Fruit fly (Drosophila melanogaster): ENCODE results near the gene CG9578.
A peak's percentile ranks its signal among the peaks of the same experiment; 100 is the strongest.
"Not testable (repeated sequence)": the region's sequence is repeated elsewhere in the genome, so short reads cannot be mapped to it uniquely, and the experiment has no call there.

The CG9578 gene

DNA sequence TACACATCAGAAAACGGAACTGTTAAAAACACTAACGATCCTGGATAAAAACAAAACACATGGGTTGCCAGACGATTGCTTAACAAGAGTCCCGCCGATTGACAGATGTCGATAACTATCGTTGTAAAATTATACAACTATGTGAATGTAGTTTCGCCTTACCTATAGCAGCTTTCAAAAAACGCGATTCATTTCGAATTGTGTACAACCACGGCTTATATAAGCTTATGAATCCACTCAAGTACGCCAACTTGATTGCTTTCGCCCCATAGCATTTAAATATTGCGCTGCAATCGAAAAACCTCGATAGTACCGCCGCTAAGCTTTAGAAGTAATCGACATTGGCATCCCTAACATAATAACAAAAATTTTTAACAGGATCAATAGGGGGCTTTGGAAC is at the start of gene CG9578, which contains the start of gene CG9581:
TSS of gene CG9578 (plus strand) at position 325 of the 400 bp plus-strand sequence.
TSS of gene CG9581 (minus strand) at position 84 of the 400 bp plus-strand sequence.
- TF ChIP-seq Dll (optimal IDR thresholded peaks at IDR 0.05) (no peak), CG8478 (optimal IDR thresholded peaks at IDR 0.05) (no peak), psq (optimal IDR thresholded peaks at IDR 0.05) (no peak), EcR (GFP tag; optimal IDR thresholded peaks at IDR 0.05) (no peak), usp (GFP tag; optimal IDR thresholded peaks at IDR 0.05) (no peak), pan (optimal IDR thresholded peaks at IDR 0.05) (no peak)

DNA sequence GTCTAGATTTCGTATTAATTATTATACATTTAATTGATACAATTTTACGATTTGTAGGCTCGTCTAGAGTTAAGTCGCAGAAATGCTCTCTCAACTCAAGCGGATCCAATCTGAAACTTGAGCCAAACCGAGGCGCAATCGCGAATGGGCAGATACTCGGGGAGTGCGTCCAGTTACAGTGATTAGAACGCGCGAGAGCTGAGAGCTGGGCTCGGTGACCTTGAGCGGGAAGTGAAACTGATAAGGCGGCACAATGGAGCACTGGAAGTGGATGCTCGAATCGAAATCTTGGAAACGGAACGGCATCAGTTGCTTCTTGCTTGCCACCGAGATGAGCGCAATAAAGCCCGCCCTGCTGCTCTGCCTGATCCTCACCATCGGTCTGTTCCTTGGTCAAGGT is 47.9 kb upstream of the CG9578 start, which contains the start of gene CG34331:
TSS of gene CG34331 (plus strand) at position 301 of the 400 bp plus-strand sequence.
- TF ChIP-seq CG8478 (optimal IDR thresholded peaks at IDR 0.05) (no peak), Dll (optimal IDR thresholded peaks at IDR 0.05) (no peak), usp (GFP tag; optimal IDR thresholded peaks at IDR 0.05) (no peak), EcR (GFP tag; optimal IDR thresholded peaks at IDR 0.05) (no peak), psq (optimal IDR thresholded peaks at IDR 0.05) (no peak)

DNA sequence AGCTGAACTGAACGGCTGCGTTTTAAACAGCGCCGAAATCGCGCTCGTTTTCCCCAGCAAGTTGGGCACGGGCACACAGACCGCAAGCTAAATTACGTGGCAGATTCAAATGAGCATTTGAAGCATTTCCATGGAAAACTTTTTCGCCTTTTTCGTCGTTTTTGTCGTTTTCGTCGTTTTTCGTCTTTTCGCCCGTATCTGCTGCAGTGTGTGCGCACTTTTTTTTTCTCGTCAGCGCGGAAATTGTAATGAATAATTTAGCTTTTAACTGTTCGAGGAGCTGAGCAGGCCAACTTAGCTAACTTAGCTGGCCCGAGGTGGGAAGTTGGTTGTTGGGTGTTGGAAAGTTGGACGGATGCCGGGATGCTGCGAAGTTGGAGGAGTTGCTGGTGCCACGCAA is 40.5 kb upstream of the CG9578 start:
- TF ChIP-seq EcR (GFP tag; optimal IDR thresholded peaks at IDR 0.05) (no peak), psq (optimal IDR thresholded peaks at IDR 0.05) (no peak), Dll (optimal IDR thresholded peaks at IDR 0.05) (no peak), pan (optimal IDR thresholded peaks at IDR 0.05) (no peak), CG8478 (optimal IDR thresholded peaks at IDR 0.05) (no peak)

DNA sequence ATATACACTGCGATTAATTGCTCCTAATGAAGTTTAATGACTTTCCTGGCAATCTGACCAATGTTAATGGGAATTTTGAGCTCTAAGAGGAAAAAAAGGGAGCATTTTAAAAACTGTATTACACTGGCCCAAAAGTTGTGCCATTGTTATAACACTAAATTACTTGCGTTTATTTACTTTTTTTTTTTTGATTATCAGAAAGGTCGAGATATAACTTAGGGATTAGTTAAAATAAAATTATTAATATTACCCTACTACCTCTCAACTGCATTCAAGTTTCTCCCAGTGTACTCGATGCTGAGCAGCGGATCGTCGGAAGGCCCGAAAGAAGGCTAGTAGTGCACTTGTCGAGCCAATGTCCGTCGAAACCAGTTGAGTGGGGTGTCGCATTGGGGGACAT is 39.5 kb upstream of the CG9578 start:
- no peak for TF ChIP-seq Dll (optimal IDR thresholded peaks at IDR 0.05)
- no peak for TF ChIP-seq psq (optimal IDR thresholded peaks at IDR 0.05)
- no peak for TF ChIP-seq usp (GFP tag; optimal IDR thresholded peaks at IDR 0.05)
- no peak for TF ChIP-seq EcR (GFP tag; optimal IDR thresholded peaks at IDR 0.05)
- TF ChIP-seq CG8478 (optimal IDR thresholded peaks at IDR 0.05), result no peak
- TF ChIP-seq pan (optimal IDR thresholded peaks at IDR 0.05), result no peak

DNA sequence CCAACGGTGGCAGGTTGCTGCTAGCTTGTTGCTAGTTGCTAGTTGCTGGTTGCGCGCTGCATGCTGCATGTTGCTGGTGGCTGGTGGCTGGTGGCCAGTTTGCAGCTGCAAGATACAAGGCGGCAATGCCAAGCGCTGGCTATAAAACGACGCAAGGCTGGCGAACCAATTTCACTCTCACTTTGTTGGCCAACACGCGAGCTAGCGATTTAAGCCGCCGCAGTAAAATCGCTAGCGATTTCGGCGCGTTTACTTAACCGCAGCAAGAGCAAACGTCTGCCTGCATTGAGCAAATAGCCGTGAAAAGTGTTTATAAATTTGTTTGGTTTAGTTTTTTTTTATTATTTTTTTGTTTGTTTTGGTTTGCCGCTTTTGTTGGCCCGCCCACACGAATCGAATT is 36.6 kb upstream of the CG9578 start, which contains the start of gene CG15322:
TSS of gene CG15322 (plus strand) at position 148 of the 400 bp plus-strand sequence.
- TF ChIP-seq EcR (GFP tag; optimal IDR thresholded peaks at IDR 0.05) (no peak), Dll (optimal IDR thresholded peaks at IDR 0.05) (no peak), psq (optimal IDR thresholded peaks at IDR 0.05) (no peak), usp (GFP tag; optimal IDR thresholded peaks at IDR 0.05) (no peak), CG8478 (optimal IDR thresholded peaks at IDR 0.05) (no peak), pan (optimal IDR thresholded peaks at IDR 0.05) (no peak)

DNA sequence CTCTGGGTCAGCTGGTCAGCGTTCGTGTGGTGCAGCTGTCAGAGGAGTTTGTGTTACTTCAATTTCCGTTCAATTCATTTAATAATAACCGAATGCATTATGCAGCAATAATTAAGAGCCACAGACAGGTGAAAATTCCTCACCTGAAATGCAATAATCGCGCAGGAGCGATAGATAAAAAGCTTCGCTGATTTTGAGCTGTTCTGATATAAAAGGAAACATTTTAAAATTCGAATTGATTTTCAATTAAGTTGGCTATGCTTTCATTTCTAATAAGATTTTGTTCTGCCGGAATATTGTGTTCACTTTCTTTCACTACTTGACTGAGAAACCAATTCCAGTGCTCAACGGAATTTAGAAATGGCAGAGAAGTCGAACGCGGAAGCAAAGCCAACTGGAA is 30.5 kb upstream of the CG9578 start, which contains the start of gene CG42583:
TSS of gene CG42583 (plus strand) at position 301 of the 400 bp plus-strand sequence.
- no peak for TF ChIP-seq Dll (optimal IDR thresholded peaks at IDR 0.05)
- TF ChIP-seq psq (optimal IDR thresholded peaks at IDR 0.05), result no peak
- TF ChIP-seq usp (GFP tag; optimal IDR thresholded peaks at IDR 0.05), result no peak
- TF ChIP-seq EcR (GFP tag; optimal IDR thresholded peaks at IDR 0.05), result no peak
- no peak for TF ChIP-seq CG8478 (optimal IDR thresholded peaks at IDR 0.05)
- no peak for TF ChIP-seq pan (optimal IDR thresholded peaks at IDR 0.05)

DNA sequence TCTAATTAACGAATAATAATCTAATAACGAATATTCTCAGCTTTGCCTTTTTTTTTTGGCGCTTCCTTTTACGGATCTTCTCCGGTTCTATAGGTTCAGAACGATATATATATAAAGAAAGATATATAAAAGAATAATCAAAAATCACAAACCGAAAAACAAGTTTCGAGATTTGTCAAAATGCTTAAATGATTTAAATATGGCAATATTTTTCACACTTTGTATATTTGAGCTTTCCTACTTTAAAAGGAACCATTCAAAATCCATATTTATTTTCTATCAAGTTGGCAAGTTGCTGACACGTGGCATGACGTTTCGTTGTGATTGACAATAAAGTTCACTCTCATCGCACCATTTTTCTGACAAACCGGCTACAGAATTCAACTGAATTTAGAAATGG is 29.3 kb upstream of the CG9578 start, which contains the start of gene CG34332:
TSS of gene CG34332 (plus strand) at position 301 of the 400 bp plus-strand sequence.
- TF ChIP-seq Dll (optimal IDR thresholded peaks at IDR 0.05), result no peak
- no peak for TF ChIP-seq EcR (GFP tag; optimal IDR thresholded peaks at IDR 0.05)
- TF ChIP-seq usp (GFP tag; optimal IDR thresholded peaks at IDR 0.05), result no peak
- TF ChIP-seq CG8478 (optimal IDR thresholded peaks at IDR 0.05), result no peak
- no peak for TF ChIP-seq psq (optimal IDR thresholded peaks at IDR 0.05)
- no peak for TF ChIP-seq pan (optimal IDR thresholded peaks at IDR 0.05)

DNA sequence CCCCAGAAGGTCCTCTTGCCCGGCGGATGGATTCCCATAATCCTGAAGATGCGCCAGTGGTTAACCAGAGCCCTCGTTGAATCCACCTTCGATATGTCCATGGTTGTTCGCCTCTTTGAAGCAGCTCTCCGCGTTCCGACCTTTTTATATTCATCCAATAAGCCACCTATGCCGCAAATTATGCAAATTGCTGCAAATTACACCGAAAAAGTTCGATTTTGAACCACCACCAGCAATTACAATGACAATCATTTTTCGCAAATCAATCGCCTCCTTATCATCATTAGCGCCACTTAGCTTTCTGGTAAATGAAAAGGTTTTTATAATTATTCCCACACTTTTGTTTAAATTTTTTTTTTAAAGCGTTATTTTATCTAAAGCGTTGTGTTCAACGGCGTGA is 26.9 kb upstream of the CG9578 start, which contains the start of gene Or19a:
TSS of gene Or19a (minus strand) at position 101 of the 400 bp plus-strand sequence.
- not testable (repeated sequence) for TF ChIP-seq Dll, psq, pan (optimal IDR thresholded peaks at IDR 0.05)

DNA sequence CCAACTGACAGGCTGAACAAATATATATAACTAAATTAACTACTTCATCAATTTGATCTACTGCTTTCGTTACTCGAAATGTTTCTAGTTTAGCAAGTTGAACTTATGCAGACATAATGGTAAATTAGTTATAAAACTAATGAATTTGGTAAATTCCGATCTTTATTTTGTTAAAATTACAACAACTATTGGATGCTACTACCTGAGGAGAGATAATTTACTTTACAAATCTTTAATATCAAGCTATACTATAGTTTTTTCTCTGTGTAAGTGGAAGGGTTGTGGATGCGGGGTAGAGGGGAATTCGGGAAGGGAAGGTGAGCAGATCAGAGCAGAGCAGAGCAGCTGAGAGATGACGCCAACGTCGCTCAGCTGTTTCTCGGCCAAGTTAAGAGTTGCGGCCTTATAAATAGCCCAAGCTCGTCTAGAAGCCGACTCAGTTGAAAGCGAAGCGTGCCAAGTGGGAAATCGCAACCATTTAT is 22.3 kb upstream of the CG9578 start, which contains the start of gene aspr:
TSS of gene aspr (plus strand) at position 432 of the 482 bp plus-strand sequence.
- TF ChIP-seq EcR (GFP tag; optimal IDR thresholded peaks at IDR 0.05), result no peak

DNA sequence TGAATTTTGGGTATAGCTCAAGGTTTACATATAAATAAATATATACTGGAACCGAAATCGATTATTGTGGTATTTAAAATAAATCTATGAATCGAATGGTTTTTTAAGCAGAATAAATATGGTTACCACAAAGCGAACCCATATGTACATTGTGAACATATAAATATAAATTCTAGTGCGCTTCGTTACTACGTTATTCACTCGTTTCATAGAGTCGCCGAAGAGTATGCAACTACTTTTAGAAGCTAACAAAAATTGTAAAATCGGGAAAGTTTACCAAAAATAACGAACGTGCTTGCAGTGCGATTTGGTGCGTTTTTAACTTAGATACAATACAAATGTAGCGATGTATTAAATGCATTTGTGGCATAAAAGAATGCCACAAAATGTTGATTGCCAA is 14.1 kb upstream of the CG9578 start:
- TF ChIP-seq CG8478 (optimal IDR thresholded peaks at IDR 0.05) (no peak), pan (optimal IDR thresholded peaks at IDR 0.05) (no peak), usp (GFP tag; optimal IDR thresholded peaks at IDR 0.05) (no peak), EcR (GFP tag; optimal IDR thresholded peaks at IDR 0.05) (no peak), Dll (optimal IDR thresholded peaks at IDR 0.05) (no peak), psq (optimal IDR thresholded peaks at IDR 0.05) (no peak)

DNA sequence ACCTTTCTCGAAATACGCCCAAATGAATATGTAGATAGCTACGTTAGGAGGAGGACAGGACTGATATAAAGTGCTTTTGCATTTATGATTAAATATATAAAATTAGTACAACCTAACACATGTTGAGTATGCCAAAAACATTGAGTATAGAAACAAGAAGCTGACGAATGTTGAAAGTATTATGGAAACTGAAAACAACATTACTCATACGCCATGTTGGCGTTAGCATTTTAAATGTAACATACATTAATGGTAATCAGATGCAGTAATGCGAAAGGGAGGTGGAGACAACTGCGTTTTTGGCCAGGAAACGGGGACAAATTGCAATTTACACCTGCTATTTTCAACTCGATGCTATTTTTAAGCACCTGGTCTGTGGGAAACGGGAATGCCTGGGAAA is 11.5 kb upstream of the CG9578 start:
- TF ChIP-seq Dll (optimal IDR thresholded peaks at IDR 0.05) (no peak), psq (optimal IDR thresholded peaks at IDR 0.05) (no peak), CG8478 (optimal IDR thresholded peaks at IDR 0.05) (no peak), usp (GFP tag; optimal IDR thresholded peaks at IDR 0.05) (no peak), EcR (GFP tag; optimal IDR thresholded peaks at IDR 0.05) (no peak), pan (optimal IDR thresholded peaks at IDR 0.05) (no peak)

DNA sequence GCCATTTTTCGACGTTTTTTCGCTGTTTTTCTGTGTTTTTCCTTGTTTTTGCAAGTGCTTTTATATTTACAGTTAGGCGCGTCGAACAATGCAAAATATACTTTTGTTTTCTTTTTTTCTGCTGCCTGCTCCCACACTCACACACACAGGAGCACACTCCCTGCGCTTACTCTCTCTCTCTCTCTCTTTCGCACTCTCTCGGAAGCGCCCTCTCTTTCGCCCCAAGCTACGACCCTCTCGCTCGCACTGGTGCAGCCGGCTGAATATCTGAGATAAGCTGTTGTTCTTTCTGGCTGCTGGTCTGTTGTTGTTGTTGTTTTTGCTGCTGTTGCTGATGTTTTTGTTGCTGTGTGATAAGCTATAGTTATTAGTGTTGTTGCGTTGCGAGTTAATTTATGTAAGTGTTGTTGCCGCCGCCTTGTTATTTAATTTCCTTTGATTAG is 11.1 kb upstream of the CG9578 start:
- TF ChIP-seq pan (optimal IDR thresholded peaks at IDR 0.05), result no peak
- TF ChIP-seq CG8478 (optimal IDR thresholded peaks at IDR 0.05), result peak; percentile 90
- peak; percentile 67 for TF ChIP-seq Dll (optimal IDR thresholded peaks at IDR 0.05)

DNA sequence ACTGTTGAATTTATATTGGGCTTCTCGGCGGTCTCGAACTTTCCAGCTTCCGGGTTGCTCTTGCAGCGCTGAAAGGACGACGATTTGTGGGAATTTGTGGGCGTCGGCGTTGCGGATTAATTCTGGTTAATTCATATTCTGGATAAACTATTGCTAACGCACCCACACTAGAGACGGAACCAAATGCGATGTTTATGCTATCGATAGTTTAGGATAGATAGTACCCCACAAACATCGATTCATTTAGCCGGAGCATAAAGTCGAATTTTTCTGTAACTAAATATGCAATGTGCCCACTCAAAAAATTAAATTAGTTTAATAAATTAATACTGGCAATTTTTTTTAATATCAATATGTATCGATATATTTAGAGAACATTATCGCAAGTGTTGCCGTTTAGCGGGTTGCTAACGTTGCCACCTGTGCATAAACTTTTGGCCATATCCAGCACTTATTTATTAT is 10.3 kb upstream of the CG9578 start, which contains the start of gene Rab35:
TSS of gene Rab35 (minus strand) at position 194 of the 462 bp plus-strand sequence.
- TF ChIP-seq usp (GFP tag; optimal IDR thresholded peaks at IDR 0.05), result no peak
- TF ChIP-seq CG8478 (optimal IDR thresholded peaks at IDR 0.05), result no peak
- no peak for TF ChIP-seq Dll (optimal IDR thresholded peaks at IDR 0.05)
- TF ChIP-seq EcR (GFP tag; optimal IDR thresholded peaks at IDR 0.05), result no peak
- TF ChIP-seq pan (optimal IDR thresholded peaks at IDR 0.05), result no peak
- no peak for TF ChIP-seq psq (optimal IDR thresholded peaks at IDR 0.05)
